Fruit fly (Drosophila melanogaster): ENCODE results near the gene Ptpa.

The Ptpa gene

DNA sequence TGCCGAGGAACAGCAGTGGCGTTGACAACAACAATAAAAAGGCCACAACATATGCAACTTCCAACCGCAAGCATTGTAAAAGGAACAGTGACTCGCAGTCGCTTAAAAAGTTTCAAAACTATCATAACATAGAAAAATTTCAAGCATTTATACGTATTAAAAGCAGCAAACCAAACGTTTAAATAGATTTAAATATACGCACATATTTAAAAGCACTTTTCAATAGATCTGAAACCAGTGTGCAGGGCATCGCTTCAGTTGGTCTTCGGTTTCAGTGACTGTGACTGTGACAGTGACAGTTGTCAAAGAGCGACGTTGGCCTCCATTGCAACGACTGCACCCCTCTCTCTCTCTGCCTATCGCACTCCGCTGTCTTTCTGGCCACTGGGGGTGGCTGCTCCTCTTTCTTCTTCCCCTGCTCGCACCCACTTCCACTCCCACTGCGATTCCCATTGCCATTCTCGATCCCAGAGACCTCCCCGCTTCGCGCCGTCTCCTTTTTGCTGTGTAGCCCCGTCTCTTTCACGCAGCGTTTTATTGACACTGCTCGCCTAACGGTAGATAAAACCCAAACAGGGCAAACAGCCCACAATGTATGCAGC, 28.6 kb upstream of the Ptpa start (continued):
- no peak for TF ChIP-seq usp (GFP tag; optimal IDR thresholded peaks at IDR 0.05)
- peak; percentile 68 for TF ChIP-seq CG13424 (tag; optimal IDR thresholded peaks at IDR 0.05)
- TF ChIP-seq hkb (optimal IDR thresholded peaks at IDR 0.05) = no peak
- peak; percentile 91 for TF ChIP-seq hkb (GFP tag; IDR thresholded peaks at IDR 0.05)
- TF ChIP-seq CG11560 (tag; IDR thresholded peaks at IDR 0.05) = no peak
- 0 out of 2 replicates have a peak, but pooled peaks have one; percentile 34 for TF ChIP-seq Taf1 (GFP tag; IDR thresholded peaks at IDR 0.05)
- peak; percentile 84 for TF ChIP-seq CG12391 (tag; optimal IDR thresholded peaks at IDR 0.05)
- peak; percentile 85 for TF ChIP-seq CG10366 (GFP tag; IDR thresholded peaks at IDR 0.05)
- TF ChIP-seq tap (tag; optimal IDR thresholded peaks at IDR 0.05) = peak; percentile 79
- TF ChIP-seq Dfd (GFP tag; optimal IDR thresholded peaks at IDR 0.05) = no peak
- TF ChIP-seq B-H1 (GFP tag; IDR thresholded peaks at IDR 0.05) = peak; percentile 90
- no peak for TF ChIP-seq pan (optimal IDR thresholded peaks at IDR 0.05)
- TF ChIP-seq pan (GFP tag; optimal IDR thresholded peaks at IDR 0.05 in 1 of 2, IDR thresholded peaks at IDR 0.05 in 1 of 2) = peak in 1 of 2 experiments; percentile 95
- no peak for TF ChIP-seq CkIIα-i1 (GFP tag; IDR thresholded peaks at IDR 0.05)
- TF ChIP-seq crp (GFP tag; optimal IDR thresholded peaks at IDR 0.05) = peak in 1 of 2 experiments; percentile 13
- peak; percentile 76 for TF ChIP-seq bcd (GFP tag; optimal IDR thresholded peaks at IDR 0.05)
- TF ChIP-seq chn (GFP tag; optimal IDR thresholded peaks at IDR 0.05) = peak; percentile 76
- TF ChIP-seq CG10147 (GFP tag; optimal IDR thresholded peaks at IDR 0.05) = peak; percentile 1
- TF ChIP-seq kay (GFP tag; optimal IDR thresholded peaks at IDR 0.05) = peak; percentile 68
- peak; percentile 91 for TF ChIP-seq Blimp-1 (GFP tag; optimal IDR thresholded peaks at IDR 0.05)
- TF ChIP-seq CG12071 (GFP tag; optimal IDR thresholded peaks at IDR 0.05) = peak; percentile 76
- TF ChIP-seq Ets65A (GFP tag) = peak; percentile 82
- no peak for TF ChIP-seq da (GFP tag; optimal IDR thresholded peaks at IDR 0.05)
- TF ChIP-seq CG3726 (GFP tag; IDR thresholded peaks at IDR 0.05) = peak; percentile 91
- peak; percentile 2 for TF ChIP-seq CG7271 (tag; optimal IDR thresholded peaks at IDR 0.05)
- no peak for TF ChIP-seq Dref (GFP tag; IDR thresholded peaks at IDR 0.05)
- TF ChIP-seq CG10209 (GFP tag; optimal IDR thresholded peaks at IDR 0.05) = peak; percentile 76
- peak; percentile 58 for TF ChIP-seq Mad (GFP tag; optimal IDR thresholded peaks at IDR 0.05)
- TF ChIP-seq Optix (GFP tag; IDR thresholded peaks at IDR 0.05) = peak; percentile 85
- no peak for TF ChIP-seq zfh2 (GFP tag; optimal IDR thresholded peaks at IDR 0.05)
- TF ChIP-seq sug (tag; optimal IDR thresholded peaks at IDR 0.05) = no peak
- no peak for TF ChIP-seq MBD-R2 (GFP tag; IDR thresholded peaks at IDR 0.05)
- peak; percentile 59 to 82 for TF ChIP-seq dpn (GFP tag; optimal IDR thresholded peaks at IDR 0.05)
- TF ChIP-seq ro (GFP tag; IDR thresholded peaks at IDR 0.05) = peak; percentile 65; the same call in 1 of the 2 replicates
- no peak for TF ChIP-seq CG12104 (GFP tag; optimal IDR thresholded peaks at IDR 0.05)
- TF ChIP-seq Lim3 (GFP tag; IDR thresholded peaks at IDR 0.05) = peak; percentile 71
- peak; percentile 68 for TF ChIP-seq Abd-B (GFP tag; optimal IDR thresholded peaks at IDR 0.05)
- TF ChIP-seq CG34376 (GFP tag; optimal IDR thresholded peaks at IDR 0.05) = no peak
- TF ChIP-seq CG6791 (GFP tag; IDR thresholded peaks at IDR 0.05; ENCODE audit: partially characterized antibody) = peak; percentile 41; the same call in 1 of the 3 replicates
- peak; percentile 98 for TF ChIP-seq Drgx (GFP tag; IDR thresholded peaks at IDR 0.05)
- no peak for TF ChIP-seq Adf1 (GFP tag; IDR thresholded peaks at IDR 0.05)
- TF ChIP-seq CG14860 (GFP tag; IDR thresholded peaks at IDR 0.05; ENCODE audit: partially characterized antibody) = peak; percentile 60; the same call in 2 of the 3 replicates
- TF ChIP-seq grn (GFP tag; optimal IDR thresholded peaks at IDR 0.05) = no peak
- TF ChIP-seq C15 (GFP tag; IDR thresholded peaks at IDR 0.05) = peak; percentile 57; the same call in 1 of the 3 replicates
- peak; percentile 90 for TF ChIP-seq H15 (GFP tag; IDR thresholded peaks at IDR 0.05)
- peak; percentile 1 for TF ChIP-seq Max (GFP tag; optimal IDR thresholded peaks at IDR 0.05)
- TF ChIP-seq CG14014 (GFP tag; IDR thresholded peaks at IDR 0.05) = peak; percentile 73; the same call in 1 of the 2 replicates
- TF ChIP-seq gce (GFP tag; IDR thresholded peaks at IDR 0.05) = peak; percentile 96
- peak; percentile 47; the same call in 1 of the 2 replicates for TF ChIP-seq wdn (GFP tag; IDR thresholded peaks at IDR 0.05)
- no peak for TF ChIP-seq fd3F (GFP tag; optimal IDR thresholded peaks at IDR 0.05)
- TF ChIP-seq Dad (GFP tag; optimal IDR thresholded peaks at IDR 0.05) = peak; percentile 40
